Worm (Caenorhabditis elegans) whole organism, young adult: ENCODE results near the gene adm-2.
A peak's percentile ranks its signal among the peaks of the same experiment; 100 is the strongest.

Experiments
- B0261.1 ChIP-seq: sonication (generic microtip); optimal IDR thresholded peaks from 2 replicates; lab custom pipeline; 2016; ENCODE audit warnings: mild to moderate bottlenecking, missing genetic modification characterization, moderate library complexity, missing compliant biosample characterization
- C06A6.2 ChIP-seq: fragments of 200-800 bp; sonication (Bioruptor generic); conservative IDR thresholded peaks from 2 replicates; pipeline ENCODE4 v1.3.6; 2022; ENCODE audit warnings: missing genetic modification characterization, missing compliant biosample characterization
- C17E4.6 ChIP-seq: fragments of 200-800 bp; sonication (Bioruptor generic); IDR thresholded peaks from 2 replicates; pipeline ENCODE4 v1.3.6; 2022; ENCODE audit warnings: missing genetic modification reagents, missing genetic modification characterization, missing compliant biosample characterization
- D2030.7 ChIP-seq: fragments of 200-800 bp; sonication (Bioruptor generic); IDR thresholded peaks from 2 replicates; pipeline ENCODE4 v1.3.6; 2022; ENCODE audit warnings: missing genetic modification reagents, missing genetic modification characterization, missing compliant biosample characterization
- F23B12.7 ChIP-seq: sonication (generic microtip); optimal IDR thresholded peaks from 2 replicates; lab custom pipeline; 2017; ENCODE audit warnings: missing genetic modification characterization, mild to moderate bottlenecking, missing compliant biosample characterization, antibody characterized with exemption, moderate library complexity; ENCODE audit not compliant: insufficient read depth
- F33H1.4 ChIP-seq: fragments of 200-800 bp; sonication (Bioruptor generic); IDR thresholded peaks from 2 replicates; pipeline ENCODE4 v1.3.6; 2022; ENCODE audit warnings: missing genetic modification reagents, missing genetic modification characterization, missing compliant biosample characterization
- F37B4.10 ChIP-seq: fragments of 200-800 bp; sonication (Bioruptor generic); IDR thresholded peaks from 2 replicates; pipeline ENCODE4 v1.3.6; 2022; ENCODE audit warnings: missing genetic modification characterization, missing compliant biosample characterization
- F55B11.4 ChIP-seq: sonication (generic microtip); optimal IDR thresholded peaks from 2 replicates; lab custom pipeline; 2016; ENCODE audit warnings: missing compliant biosample characterization, missing genetic modification characterization, borderline replicate concordance; ENCODE audit not compliant: insufficient read depth
- K11D2.4 ChIP-seq: fragments of 200-800 bp; sonication (Bioruptor generic); IDR thresholded peaks from 2 replicates; pipeline ENCODE4 v1.3.6; 2022; ENCODE audit warnings: missing genetic modification reagents, missing genetic modification characterization, missing compliant biosample characterization
- K12H6.12 ChIP-seq: fragments of 200-800 bp; sonication (Bioruptor generic); optimal IDR thresholded peaks from 2 replicates; lab custom pipeline; 2018; ENCODE audit warnings: mild to moderate bottlenecking, missing genetic modification characterization, missing compliant biosample characterization
- Y53F4B.3 ChIP-seq: fragments of 200-800 bp; sonication (Bioruptor generic); IDR thresholded peaks from 2 replicates; pipeline ENCODE4 v1.3.6; 2022; ENCODE audit warnings: missing genetic modification reagents, missing genetic modification characterization, missing compliant biosample characterization
- Y53G8AR.9 ChIP-seq: fragments of 200-800 bp; sonication (Bioruptor generic); conservative IDR thresholded peaks from 2 replicates; pipeline ENCODE4 v1.3.6; 2022; ENCODE audit warnings: missing genetic modification reagents, missing genetic modification characterization, missing compliant biosample characterization
- Y95B8A.8 ChIP-seq: fragments of 200-800 bp; sonication (Bioruptor generic); IDR thresholded peaks from 2 replicates; pipeline ENCODE4 v1.3.6; 2022; ENCODE audit warnings: missing genetic modification reagents, missing genetic modification characterization, missing compliant biosample characterization
- ama-1 ChIP-seq, 3 experiments: fragments of 150-350 bp in 1 of 3; sonication (generic microtip) in 2 of 3; optimal IDR thresholded peaks; 2 replicates each; lab custom pipeline; 2014 to 2018; ENCODE audit warnings: missing biosample characterization in 2 of 3, missing genetic modification characterization in 2 of 3, missing genetic modification reagents in 2 of 3
- aptf-2 ChIP-seq: fragments of 200-800 bp; sonication (Bioruptor generic); conservative IDR thresholded peaks from 2 replicates; pipeline ENCODE4 v1.3.6; 2022; ENCODE audit warnings: missing genetic modification reagents, missing genetic modification characterization, missing compliant biosample characterization
- cebp-2 ChIP-seq: fragments of 200-800 bp; sonication (Bioruptor generic); IDR thresholded peaks from 2 replicates; pipeline ENCODE4 v1.3.6; 2022; ENCODE audit warnings: missing genetic modification characterization, missing compliant biosample characterization
- ceh-58 ChIP-seq: fragments of 200-800 bp; sonication (Bioruptor generic); IDR thresholded peaks from 2 replicates; pipeline ENCODE4 v1.3.6; 2022; ENCODE audit warnings: missing genetic modification characterization, missing compliant biosample characterization
- ceh-79 ChIP-seq: sonication (generic microtip); optimal IDR thresholded peaks from 2 replicates; lab custom pipeline; 2017; ENCODE audit warnings: mild to moderate bottlenecking, missing genetic modification characterization, missing compliant biosample characterization
- dox-1 ChIP-seq: fragments of 200-800 bp; sonication (Bioruptor generic); IDR thresholded peaks from 2 replicates; pipeline ENCODE4 v1.3.6; 2022; ENCODE audit warnings: missing genetic modification reagents, missing genetic modification characterization, missing compliant biosample characterization
- dpl-1 ChIP-seq: fragments of 150-350 bp; optimal IDR thresholded peaks from 2 replicates; lab custom pipeline; 2014; ENCODE audit warnings: missing biosample characterization, missing genetic modification reagents, missing genetic modification characterization
- egl-18 ChIP-seq: fragments of 200-800 bp; sonication (Bioruptor generic); IDR thresholded peaks from 2 replicates; pipeline ENCODE4 v1.3.6; 2022; ENCODE audit warnings: missing genetic modification reagents, missing genetic modification characterization, missing compliant biosample characterization
- gei-17 ChIP-seq: fragments of 200-800 bp; sonication (Bioruptor generic); optimal IDR thresholded peaks from 2 replicates; lab custom pipeline; 2018; ENCODE audit warnings: mild to moderate bottlenecking, missing genetic modification characterization, missing compliant biosample characterization
- hlh-26 ChIP-seq: fragments of 200-800 bp; sonication (Bioruptor generic); conservative IDR thresholded peaks from 2 replicates; pipeline ENCODE4 v1.3.6; 2022; ENCODE audit warnings: missing genetic modification reagents, missing genetic modification characterization, missing compliant biosample characterization
- hmg-20 ChIP-seq: fragments of 200-800 bp; sonication (Bioruptor generic); IDR thresholded peaks from 2 replicates; pipeline ENCODE4 v1.3.6; 2022; ENCODE audit warnings: missing genetic modification reagents, missing genetic modification characterization, missing compliant biosample characterization
- hsf-1 ChIP-seq: fragments of 200-800 bp; sonication (Bioruptor generic); IDR thresholded peaks from 2 replicates; pipeline ENCODE4 v1.3.6; 2022; ENCODE audit warnings: missing genetic modification reagents, missing genetic modification characterization, missing compliant biosample characterization
- lag-1 ChIP-seq: fragments of 200-800 bp; sonication (Bioruptor generic); IDR thresholded peaks from 2 replicates; pipeline ENCODE4 v1.3.6; 2022; ENCODE audit warnings: missing genetic modification reagents, missing genetic modification characterization, missing compliant biosample characterization
- let-607 ChIP-seq, 2 experiments: fragments of 200-800 bp in 1 of 2; sonication (Bioruptor generic) in 1 of 2; sonication (generic microtip) in 1 of 2; optimal IDR thresholded peaks; 2 replicates each; lab custom pipeline; 2016 to 2018; ENCODE audit warnings: mild to moderate bottlenecking in 2 of 2, missing compliant biosample characterization in 2 of 2, missing genetic modification characterization in 2 of 2, moderate library complexity in 2 of 2, missing genotype in 1 of 2
- lir-1 ChIP-seq: fragments of 200-800 bp; sonication (Bioruptor generic); conservative IDR thresholded peaks from 2 replicates; pipeline ENCODE4 v1.3.6; 2022; ENCODE audit warnings: missing genetic modification reagents, missing genetic modification characterization, missing compliant biosample characterization
- lsl-1 ChIP-seq: fragments of 200-800 bp; sonication (Bioruptor generic); optimal IDR thresholded peaks from 2 replicates; lab custom pipeline; 2018; ENCODE audit warnings: mild to moderate bottlenecking, missing genetic modification characterization, moderate library complexity, missing compliant biosample characterization
- lsy-27 ChIP-seq: sonication (generic microtip); optimal IDR thresholded peaks from 2 replicates; lab custom pipeline; 2017; ENCODE audit warnings: missing genetic modification characterization, mild to moderate bottlenecking, missing compliant biosample characterization, antibody characterized with exemption, missing genotype, borderline replicate concordance; ENCODE audit not compliant: insufficient read depth
- madf-3 ChIP-seq: fragments of 200-800 bp; sonication (Bioruptor generic); IDR thresholded peaks from 2 replicates; pipeline ENCODE4 v1.3.6; 2022; ENCODE audit warnings: missing genetic modification reagents, missing genetic modification characterization, missing compliant biosample characterization
- madf-8 ChIP-seq: fragments of 200-800 bp; sonication (Bioruptor generic); conservative IDR thresholded peaks from 2 replicates; pipeline ENCODE4 v1.3.6; 2022; ENCODE audit warnings: missing genetic modification reagents, missing genetic modification characterization, missing compliant biosample characterization
- mel-28 ChIP-seq: sonication (generic microtip); optimal IDR thresholded peaks from 2 replicates; lab custom pipeline; 2016; ENCODE audit warnings: borderline replicate concordance, mild to moderate bottlenecking, missing genetic modification characterization, missing compliant biosample characterization
- mes-4 ChIP-seq: sonication (generic microtip); optimal IDR thresholded peaks from 2 replicates; lab custom pipeline; 2016; ENCODE audit warnings: missing genotype, missing genetic modification characterization, missing compliant biosample characterization
- nfya-2 ChIP-seq: fragments of 200-800 bp; sonication (Bioruptor generic); IDR thresholded peaks from 2 replicates; pipeline ENCODE4 v1.3.6; 2022; ENCODE audit warnings: missing genetic modification reagents, missing genetic modification characterization, missing compliant biosample characterization
- nhr-27 ChIP-seq: fragments of 200-800 bp; sonication (Bioruptor generic); optimal IDR thresholded peaks from 2 replicates; lab custom pipeline; 2018; ENCODE audit warnings: mild to moderate bottlenecking, missing genetic modification characterization, moderate library complexity, missing compliant biosample characterization
- rcor-1 ChIP-seq: fragments of 200-800 bp; sonication (Bioruptor generic); IDR thresholded peaks from 2 replicates; pipeline ENCODE4 v1.3.6; 2022; ENCODE audit warnings: missing genetic modification reagents, missing genetic modification characterization, missing compliant biosample characterization
- rec-8 ChIP-seq, 2 experiments: sonication (generic microtip); optimal IDR thresholded peaks; 2 replicates each; lab custom pipeline; 2016; ENCODE audit warnings: mild to moderate bottlenecking in 2 of 2, missing genetic modification characterization in 2 of 2, missing genetic modification reagents in 2 of 2, missing genotype in 2 of 2, missing biosample characterization in 1 of 2, missing compliant biosample characterization in 1 of 2, moderate library complexity in 1 of 2
- rpc-1 ChIP-seq, 2 experiments: fragments of 150-350 bp in 1 of 2; sonication (generic microtip) in 1 of 2; optimal IDR thresholded peaks; 2 replicates each; lab custom pipeline; 2014 to 2018; ENCODE audit warnings: missing biosample characterization in 1 of 2, missing genetic modification characterization in 1 of 2, missing genetic modification reagents in 1 of 2, missing genotype in 1 of 2
- sdz-38 ChIP-seq: sonication (generic microtip); optimal IDR thresholded peaks from 2 replicates; lab custom pipeline; 2016; ENCODE audit warnings: missing genotype, missing genetic modification characterization, missing compliant biosample characterization
- snpc-1.1 ChIP-seq: sonication (generic microtip); optimal IDR thresholded peaks from 2 replicates; lab custom pipeline; 2017; ENCODE audit warnings: missing genetic modification characterization, mild to moderate bottlenecking, missing compliant biosample characterization, antibody characterized with exemption, moderate library complexity, missing genotype, missing genetic modification reagents; ENCODE audit not compliant: insufficient read depth
- unc-62 ChIP-seq: fragments of 150-350 bp; optimal IDR thresholded peaks from 2 replicates; lab custom pipeline; 2014; ENCODE audit warnings: missing biosample characterization, missing genetic modification reagents, missing genetic modification characterization
- xnd-1 ChIP-seq: sonication (generic microtip); optimal IDR thresholded peaks from 2 replicates; lab custom pipeline; 2016; ENCODE audit warnings: missing genotype, missing genetic modification reagents, missing genetic modification characterization, missing compliant biosample characterization
- zim-3 ChIP-seq: sonication (generic microtip); optimal IDR thresholded peaks from 2 replicates; lab custom pipeline; 2017; ENCODE audit warnings: mild to moderate bottlenecking, missing genetic modification characterization, moderate library complexity, missing compliant biosample characterization
- ztf-18 ChIP-seq: sonication (generic microtip); optimal IDR thresholded peaks from 2 replicates; lab custom pipeline; 2016; ENCODE audit warnings: missing genotype, mild to moderate bottlenecking, missing genetic modification characterization, missing compliant biosample characterization
- ztf-25 ChIP-seq: fragments of 200-800 bp; sonication (Bioruptor generic); IDR thresholded peaks from 2 replicates; pipeline ENCODE4 v1.3.6; 2022; ENCODE audit warnings: missing genetic modification reagents, missing genetic modification characterization, missing compliant biosample characterization
- ztf-3 ChIP-seq: fragments of 200-800 bp; sonication (Bioruptor generic); optimal IDR thresholded peaks from 2 replicates; lab custom pipeline; 2018; ENCODE audit warnings: mild to moderate bottlenecking, missing genetic modification characterization, missing compliant biosample characterization

adm-2 gene

ce11 chrX:13714710-13715109, 27.0 kb downstream of the adm-2 start:
- TF ChIP-seq hmg-20 (GFP tag; lab: Robert Waterston, UW) (no peak), rpc-1 (optimal IDR thresholded peaks at IDR 0.05; lab: Kevin White, UChicago) (peak; percentile 79), rpc-1 (tag; optimal IDR thresholded peaks at IDR 0.05; lab: Kevin White, UChicago) (peak; percentile 87), mel-28 (tag; lab: Kevin White, UChicago) (no peak), ceh-79 (tag; lab: Kevin White, UChicago) (peak; percentile 7), zim-3 (tag; lab: Kevin White, UChicago) (no peak), dpl-1 (GFP tag; lab: Kevin White, UChicago) (no peak), hsf-1 (GFP tag; lab: Robert Waterston, UW) (no peak), ama-1 (optimal IDR thresholded peaks at IDR 0.05; lab: Kevin White, UChicago) (no peak), ama-1 (GFP tag; optimal IDR thresholded peaks at IDR 0.05; lab: Kevin White, UChicago) (peak in 1 of 2 experiments; percentile 59), C17E4.6 (GFP tag; lab: Robert Waterston, UW) (no peak), lir-1 (GFP tag; lab: Robert Waterston, UW) (no peak), ceh-58 (no peak), B0261.1 (tag; lab: Kevin White, UChicago) (peak; percentile 75), lsl-1 (GFP tag; lab: Kevin White, UChicago) (no peak), K12H6.12 (tag; lab: Kevin White, UChicago) (no peak), ztf-25 (GFP tag; lab: Robert Waterston, UW) (peak; percentile 57; the same call in 1 of the 2 replicates), sdz-38 (tag; lab: Kevin White, UChicago) (no peak), madf-3 (GFP tag; lab: Robert Waterston, UW) (no peak), egl-18 (GFP tag; lab: Robert Waterston, UW) (no peak), cebp-2 (GFP tag; lab: Robert Waterston, UW) (peak; percentile 87), dox-1 (peak; percentile 67), D2030.7 (GFP tag; lab: Robert Waterston, UW) (peak; percentile 54; the same call in 1 of the 2 replicates), unc-62 (no peak), nfya-2 (no peak), snpc-1.1 (tag; lab: Kevin White, UChicago) (no peak), lag-1 (no peak), hlh-26 (GFP tag; lab: Robert Waterston, UW) (no peak), madf-8 (no peak), C06A6.2 (GFP tag; lab: Robert Waterston, UW) (no peak), F33H1.4 (GFP tag; lab: Robert Waterston, UW) (no peak), F23B12.7 (tag; lab: Kevin White, UChicago) (peak; percentile 28), ztf-18 (tag; lab: Kevin White, UChicago) (peak; percentile 61), rcor-1 (GFP tag; lab: Robert Waterston, UW) (peak; percentile 29; the same call in 1 of the 2 replicates), ztf-3 (GFP tag; lab: Kevin White, UChicago) (no peak), F55B11.4 (tag; lab: Kevin White, UChicago) (no peak), lsy-27 (no peak), rec-8 (tag; optimal IDR thresholded peaks at IDR 0.05; lab: Kevin White, UChicago) (peak; percentile 52 to 68), let-607 (tag; optimal IDR thresholded peaks at IDR 0.05; lab: Kevin White, UChicago) (peak in 1 of 2 experiments; percentile 20), nhr-27 (tag; lab: Kevin White, UChicago) (no peak), xnd-1 (tag; lab: Kevin White, UChicago) (no peak), aptf-2 (GFP tag; lab: Robert Waterston, UW) (no peak), K11D2.4 (no peak), Y95B8A.8 (GFP tag; lab: Robert Waterston, UW) (no peak), mes-4 (tag; lab: Kevin White, UChicago) (no peak), Y53G8AR.9 (no peak), F37B4.10 (GFP tag; lab: Robert Waterston, UW) (no peak), gei-17 (no peak), Y53F4B.3 (no peak)
